Worm (Caenorhabditis elegans) whole organism, early embryonic: ENCODE data around the gene nlp-7.

Source experiments
- ama-1 ChIP-seq: fragments of 150-350 bp; optimal IDR thresholded peaks from 2 replicates; lab custom pipeline; 2014
- ceh-36 ChIP-seq: sonication (generic microtip); optimal IDR thresholded peaks from 2 replicates; lab custom pipeline; 2016; ENCODE audit warnings: missing genetic modification characterization, inconsistent platforms, missing compliant biosample characterization
- tbx-37 ChIP-seq: fragments of 200-800 bp; sonication (Bioruptor generic); conservative IDR thresholded peaks from 2 replicates; pipeline ENCODE4 v1.3.6; 2022; ENCODE audit warnings: missing genetic modification reagents, missing genetic modification characterization, missing compliant biosample characterization

DNA sequence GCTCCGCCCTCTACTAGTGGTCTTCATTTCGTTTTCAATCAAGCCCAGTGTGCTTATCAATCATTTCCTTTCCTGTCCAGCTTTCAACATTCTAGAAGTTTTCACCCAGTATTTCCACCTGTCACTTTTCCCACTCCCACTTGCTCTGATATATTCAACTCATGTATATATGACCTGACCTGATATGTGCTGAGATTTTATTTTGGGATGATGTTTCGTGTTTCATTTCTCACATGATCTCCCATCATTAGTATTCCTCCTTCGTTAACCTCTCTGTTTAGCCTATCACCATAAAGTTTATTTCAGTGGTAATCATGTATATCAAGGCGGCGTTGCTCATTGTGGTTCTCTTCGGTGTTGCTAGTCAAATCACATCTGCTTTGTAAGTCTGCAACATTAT, at the start of gene nlp-7:
- no peak for TF ChIP-seq tbx-37 (GFP tag; lab: Robert Waterston, UW)
- TF ChIP-seq ama-1 = no peak
- TF ChIP-seq ceh-36 (tag; lab: Kevin White, UChicago) = no peak
